Fruit fly (Drosophila melanogaster) whole organism, pupa: Measurements from ENCODE around the gene Polr1B.

Experiments
- CG10348 ChIP-seq: fragments of 200-800 bp; sonication (Bioruptor generic); IDR thresholded peaks from 2 replicates; pipeline ENCODE4 v1.3.6; 2022; ENCODE audit warnings: missing biosample characterization, missing genetic modification characterization
- CG15710 ChIP-seq: fragments of 200-800 bp; sonication (Bioruptor generic); optimal IDR thresholded peaks from 2 replicates; lab custom pipeline; 2018; ENCODE audit warnings: missing biosample characterization, mild to moderate bottlenecking, missing genetic modification characterization, moderate library complexity
- CG32121 ChIP-seq: fragments of 200-800 bp; sonication (Bioruptor generic); IDR thresholded peaks from 2 replicates; pipeline ENCODE4 v1.3.6; 2022; ENCODE audit warnings: missing biosample characterization, missing genetic modification characterization
- CG8159 ChIP-seq: fragments of 200-800 bp; sonication (Bioruptor generic); optimal IDR thresholded peaks from 3 replicates; lab custom pipeline; 2018; ENCODE audit warnings: missing biosample characterization, mild to moderate bottlenecking, missing genetic modification characterization, moderate library complexity
- gl ChIP-seq: fragments of 200-800 bp; sonication (Bioruptor generic); optimal IDR thresholded peaks from 2 replicates; lab custom pipeline; 2018; ENCODE audit warnings: missing biosample characterization, mild to moderate bottlenecking, missing genetic modification characterization

DNA sequence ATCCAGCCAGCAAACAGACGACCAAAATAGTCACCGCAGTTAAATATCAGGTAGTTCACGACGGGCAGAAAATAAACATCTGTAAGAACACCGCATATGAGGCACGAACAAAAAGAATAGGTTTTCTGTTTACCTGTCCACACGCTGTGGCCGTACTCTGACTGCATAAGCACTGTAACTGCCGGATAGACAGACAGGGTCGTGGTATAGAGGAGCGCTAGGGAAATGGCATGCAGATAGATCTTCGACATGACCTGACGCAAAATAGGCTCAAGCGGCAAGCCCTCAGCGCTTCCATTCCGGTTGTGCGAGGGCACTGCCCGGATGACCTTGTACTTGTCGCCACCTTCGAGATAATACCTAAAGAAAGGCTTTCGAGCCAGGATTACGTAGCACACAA is 47.9 kb upstream of the Polr1B start:
- TF ChIP-seq CG8159 (no peak), gl (tag; lab: Kevin White, UChicago) (no peak), CG10348 (GFP tag; lab: Robert Waterston, UW) (no peak), CG32121 (GFP tag; lab: Robert Waterston, UW) (no peak), CG15710 (tag; lab: Kevin White, UChicago) (no peak)
